Fruit fly (Drosophila melanogaster) whole organism, embryonic: ENCODE data around the gene Mettl5.

Experiments used
- Ada2b ChIP-seq: fragments of 200-800 bp; sonication (Bioruptor generic); IDR thresholded peaks from 2 replicates; pipeline ENCODE4 v1.3.6; 2022; ENCODE audit warnings: missing biosample characterization, missing genetic modification characterization
- Aef1 ChIP-seq: fragments of 200-800 bp; sonication (Bioruptor generic); IDR thresholded peaks from 3 replicates; pipeline ENCODE4 v1.3.6; 2022; ENCODE audit warnings: missing biosample characterization, missing genetic modification characterization
- Blimp-1 ChIP-seq: fragments of 200-800 bp; sonication (Bioruptor generic); optimal IDR thresholded peaks from 3 replicates; lab custom pipeline; 2018; ENCODE audit warnings: missing biosample characterization, missing genetic modification characterization, mild to moderate bottlenecking, moderate library complexity, missing genetic modification reagents
- CG10267 ChIP-seq: fragments of 200-800 bp; sonication (Bioruptor generic); optimal IDR thresholded peaks from 2 replicates; lab custom pipeline; 2018; ENCODE audit warnings: missing biosample characterization, mild to moderate bottlenecking, missing genetic modification characterization, moderate library complexity
- CG10654 ChIP-seq: fragments of 200-800 bp; sonication (Bioruptor generic); optimal IDR thresholded peaks from 2 replicates; lab custom pipeline; 2016; ENCODE audit warnings: missing biosample characterization, missing genetic modification characterization
- CG12155 ChIP-seq: fragments of 200-800 bp; sonication (Bioruptor generic); optimal IDR thresholded peaks from 3 replicates; lab custom pipeline; 2016; ENCODE audit warnings: missing biosample characterization, missing genetic modification characterization
- CG12769 ChIP-seq: fragments of 200-800 bp; sonication (Bioruptor generic); optimal IDR thresholded peaks from 2 replicates; lab custom pipeline; 2019; ENCODE audit warnings: missing biosample characterization, mild to moderate bottlenecking, missing genetic modification characterization, moderate library complexity
- CG14710 ChIP-seq: fragments of 200-800 bp; sonication (Bioruptor generic); optimal IDR thresholded peaks from 3 replicates; lab custom pipeline; 2019; ENCODE audit warnings: missing biosample characterization, mild to moderate bottlenecking, missing genetic modification characterization, moderate library complexity
- CG16863 ChIP-seq: fragments of 200-800 bp; sonication (Bioruptor generic); optimal IDR thresholded peaks from 3 replicates; lab custom pipeline; 2016; ENCODE audit warnings: missing biosample characterization, missing genetic modification characterization
- CG2120 ChIP-seq: fragments of 200-800 bp; sonication (Bioruptor generic); optimal IDR thresholded peaks from 3 replicates; lab custom pipeline; 2016; ENCODE audit warnings: missing biosample characterization, missing genetic modification characterization
- CG2202 ChIP-seq: fragments of 200-800 bp; sonication (Bioruptor generic); optimal IDR thresholded peaks from 2 replicates; lab custom pipeline; 2018; ENCODE audit warnings: missing biosample characterization, mild to moderate bottlenecking, missing genetic modification characterization
- CG3995 ChIP-seq: fragments of 200-800 bp; sonication (Bioruptor generic); optimal IDR thresholded peaks from 3 replicates; lab custom pipeline; 2016; ENCODE audit warnings: missing biosample characterization, missing genetic modification characterization
- CG6689 ChIP-seq: fragments of 200-800 bp; sonication (Bioruptor generic); IDR thresholded peaks from 2 replicates; pipeline ENCODE4 v1.3.6; 2022; ENCODE audit warnings: missing biosample characterization, missing genetic modification characterization
- CG6813 ChIP-seq: fragments of 200-800 bp; sonication (Bioruptor generic); optimal IDR thresholded peaks from 2 replicates; lab custom pipeline; 2017; ENCODE audit warnings: missing biosample characterization, missing genetic modification characterization, mild to moderate bottlenecking, moderate library complexity, missing genetic modification reagents
- CG7963 ChIP-seq: fragments of 200-800 bp; sonication (Bioruptor generic); IDR thresholded peaks from 3 replicates; pipeline ENCODE4 v1.3.6; 2022; ENCODE audit warnings: missing biosample characterization, missing genetic modification characterization; ENCODE audit not compliant: partially characterized antibody
- CG8388 ChIP-seq: fragments of 200-800 bp; sonication (Bioruptor generic); optimal IDR thresholded peaks from 2 replicates; lab custom pipeline; 2019; ENCODE audit warnings: missing biosample characterization, mild to moderate bottlenecking, missing genetic modification characterization, moderate library complexity
- CG9932 ChIP-seq: fragments of 200-800 bp; sonication (Bioruptor generic); IDR thresholded peaks from 2 replicates; pipeline ENCODE4 v1.3.6; 2022; ENCODE audit warnings: missing biosample characterization, missing genetic modification characterization
- CoRest ChIP-seq: fragments of 200-800 bp; sonication (Bioruptor generic); optimal IDR thresholded peaks from 3 replicates; lab custom pipeline; 2018; ENCODE audit warnings: missing biosample characterization, mild to moderate bottlenecking, missing genetic modification characterization, moderate library complexity
- D19A ChIP-seq: fragments of 200-800 bp; optimal IDR thresholded peaks from 3 replicates; lab custom pipeline; 2019; ENCODE audit warnings: missing biosample characterization, mild to moderate bottlenecking, missing genetic modification characterization, moderate library complexity
- Dll ChIP-seq: fragments of 200-800 bp; sonication (Bioruptor generic); IDR thresholded peaks from 4 replicates; pipeline ENCODE4 v1.3.6; 2022; ENCODE audit warnings: missing biosample characterization, missing genetic modification characterization; ENCODE audit not compliant: partially characterized antibody
- Dref ChIP-seq: fragments of 200-800 bp; sonication (Bioruptor generic); IDR thresholded peaks from 2 replicates; pipeline ENCODE4 v1.3.6; 2022; ENCODE audit warnings: missing biosample characterization, missing genetic modification characterization
- HLH4C ChIP-seq: fragments of 200-800 bp; sonication (Bioruptor generic); IDR thresholded peaks from 3 replicates; pipeline ENCODE4 v1.3.6; 2022; ENCODE audit warnings: missing biosample characterization, missing genetic modification characterization; ENCODE audit not compliant: partially characterized antibody
- HmgD ChIP-seq: fragments of 200-800 bp; sonication (Bioruptor generic); optimal IDR thresholded peaks from 3 replicates; lab custom pipeline; 2016; ENCODE audit warnings: missing biosample characterization, missing genetic modification characterization
- Hmx ChIP-seq: fragments of 200-800 bp; sonication (Bioruptor generic); optimal IDR thresholded peaks from 2 replicates; lab custom pipeline; 2016; ENCODE audit warnings: missing biosample characterization, missing genetic modification characterization
- Pdp1 ChIP-seq, 2 experiments: fragments of 200-800 bp; sonication (Bioruptor generic); optimal IDR thresholded peaks; 3 replicates each; lab custom pipeline; 2016; ENCODE audit warnings: missing biosample characterization in 2 of 2, missing genetic modification characterization in 2 of 2, mild to moderate bottlenecking in 1 of 2, moderate library complexity in 1 of 2
- Sox102F ChIP-seq: fragments of 200-800 bp; sonication (Bioruptor generic); optimal IDR thresholded peaks from 2 replicates; lab custom pipeline; 2018; ENCODE audit warnings: missing biosample characterization, mild to moderate bottlenecking, missing genetic modification characterization, moderate library complexity
- Trl ChIP-seq, 3 experiments: fragments of >200 bp in 2 of 3; fragments of 200-800 bp in 1 of 3; sonication (Bioruptor generic) in 1 of 3; optimal IDR thresholded peaks; 2 replicates in 1 of 3; 3 replicates in 2 of 3; lab custom pipeline; 2016 to 2017; ENCODE audit warnings: missing biosample characterization in 1 of 3, missing genetic modification characterization in 1 of 3
- abd-A ChIP-seq: fragments of 200-800 bp; sonication (Bioruptor generic); optimal IDR thresholded peaks from 3 replicates; lab custom pipeline; 2019; ENCODE audit warnings: missing biosample characterization, mild to moderate bottlenecking, missing genetic modification characterization, moderate library complexity
- amos ChIP-seq: fragments of 200-800 bp; sonication (Bioruptor generic); IDR thresholded peaks from 2 replicates; pipeline ENCODE4 v1.3.6; 2022; ENCODE audit warnings: missing biosample characterization, missing genetic modification characterization; ENCODE audit not compliant: partially characterized antibody
- ara ChIP-seq: fragments of 200-800 bp; sonication (Bioruptor generic); IDR thresholded peaks from 2 replicates; pipeline ENCODE4 v1.3.6; 2022; ENCODE audit warnings: missing biosample characterization, missing genetic modification characterization
- chinmo ChIP-seq: fragments of 200-800 bp; sonication (Bioruptor generic); IDR thresholded peaks from 4 replicates; pipeline ENCODE4 v1.3.6; 2022; ENCODE audit warnings: missing biosample characterization, missing genetic modification characterization; ENCODE audit not compliant: partially characterized antibody
- chm ChIP-seq: fragments of 200-800 bp; sonication (Bioruptor generic); IDR thresholded peaks from 2 replicates; pipeline ENCODE4 v1.3.6; 2022; ENCODE audit warnings: missing biosample characterization, missing genetic modification characterization
- crol ChIP-seq: fragments of 200-800 bp; sonication (Bioruptor generic); IDR thresholded peaks from 2 replicates; pipeline ENCODE4 v1.3.6; 2022; ENCODE audit warnings: missing biosample characterization, missing genetic modification characterization
- dpn ChIP-seq, 2 experiments: fragments of 200-800 bp; sonication (Bioruptor generic); optimal IDR thresholded peaks; 3 replicates each; lab custom pipeline; 2016; ENCODE audit warnings: missing biosample characterization in 2 of 2, missing genetic modification characterization in 2 of 2
- dysf ChIP-seq: fragments of 200-800 bp; sonication (Bioruptor generic); IDR thresholded peaks from 3 replicates; pipeline ENCODE4 v1.3.6; 2022; ENCODE audit warnings: missing biosample characterization, missing genetic modification characterization
- emc ChIP-seq: fragments of 200-800 bp; sonication (Bioruptor generic); optimal IDR thresholded peaks from 2 replicates; lab custom pipeline; 2016; ENCODE audit warnings: missing biosample characterization, missing genetic modification characterization
- eyg ChIP-seq: fragments of 200-800 bp; sonication (Bioruptor generic); optimal IDR thresholded peaks from 3 replicates; lab custom pipeline; 2016; ENCODE audit warnings: missing biosample characterization, missing genetic modification characterization
- ftz-f1 ChIP-seq: fragments of 200-800 bp; sonication (Bioruptor generic); optimal IDR thresholded peaks from 2 replicates; lab custom pipeline; 2016; ENCODE audit warnings: missing biosample characterization, missing genetic modification characterization
- knrl ChIP-seq: fragments of 200-800 bp; sonication (Bioruptor generic); IDR thresholded peaks from 3 replicates; pipeline ENCODE4 v1.3.6; 2022; ENCODE audit warnings: missing biosample characterization, missing genetic modification characterization; ENCODE audit not compliant: partially characterized antibody
- nerfin-1 ChIP-seq: fragments of 200-800 bp; sonication (Bioruptor generic); optimal IDR thresholded peaks from 3 replicates; lab custom pipeline; 2019; ENCODE audit warnings: missing biosample characterization, mild to moderate bottlenecking, missing genetic modification characterization, moderate library complexity
- org-1 ChIP-seq: fragments of 200-800 bp; sonication (Bioruptor generic); optimal IDR thresholded peaks from 2 replicates; lab custom pipeline; 2017; ENCODE audit warnings: missing biosample characterization, missing genetic modification characterization
- phol ChIP-seq: fragments of 200-800 bp; sonication (Bioruptor generic); optimal IDR thresholded peaks from 3 replicates; lab custom pipeline; 2018; ENCODE audit warnings: missing biosample characterization, mild to moderate bottlenecking, missing genetic modification characterization, moderate library complexity
- schlank ChIP-seq: fragments of 200-800 bp; sonication (Bioruptor generic); optimal IDR thresholded peaks from 2 replicates; lab custom pipeline; 2018; ENCODE audit warnings: missing biosample characterization, mild to moderate bottlenecking, missing genetic modification characterization
- scrt ChIP-seq: fragments of 200-800 bp; sonication (Bioruptor generic); optimal IDR thresholded peaks from 2 replicates; lab custom pipeline; 2018; ENCODE audit warnings: missing biosample characterization, mild to moderate bottlenecking, missing genetic modification characterization, moderate library complexity
- sd ChIP-seq: fragments of 200-800 bp; sonication (Bioruptor generic); optimal IDR thresholded peaks from 3 replicates; lab custom pipeline; 2018; ENCODE audit warnings: missing biosample characterization, mild to moderate bottlenecking, missing genetic modification characterization, moderate library complexity
- seq ChIP-seq: fragments of 200-800 bp; sonication (Bioruptor generic); IDR thresholded peaks from 2 replicates; pipeline ENCODE4 v1.3.6; 2022; ENCODE audit warnings: missing biosample characterization, missing genetic modification characterization
- slp2 ChIP-seq: fragments of 200-800 bp; sonication (Bioruptor generic); optimal IDR thresholded peaks from 2 replicates; lab custom pipeline; 2016; ENCODE audit warnings: missing biosample characterization, missing genetic modification characterization
- sna ChIP-seq: fragments of 200-800 bp; sonication (Bioruptor generic); IDR thresholded peaks from 2 replicates; pipeline ENCODE4 v1.3.6; 2022; ENCODE audit warnings: missing biosample characterization, missing genetic modification characterization; ENCODE audit not compliant: partially characterized antibody

The Mettl5 gene

dm6 chr3L:19230801-19231547 is 32.6 kb upstream of the Mettl5 start (continued):
- TF ChIP-seq phol (tag; lab: Kevin White, UChicago), result peak; percentile 25
- TF ChIP-seq CG10267 (tag; lab: Kevin White, UChicago), result peak; percentile 6
- TF ChIP-seq Aef1 (GFP tag; lab: Robert Waterston, UW), result no peak
- TF ChIP-seq HLH4C (GFP tag; lab: Robert Waterston, UW), result 0 out of 3 replicates have a peak, but pooled peaks have one; percentile 19
- peak; percentile 10 for TF ChIP-seq org-1 (GFP tag; lab: Kevin White, UChicago)
- no peak for TF ChIP-seq CG2202 (tag; lab: Kevin White, UChicago)
- TF ChIP-seq CG9932 (GFP tag; lab: Robert Waterston, UW), result 0 out of 2 replicates have a peak, but pooled peaks have one; percentile 15
- TF ChIP-seq Blimp-1 (GFP tag; lab: Kevin White, UChicago), result peak; percentile 37
- no peak for TF ChIP-seq amos (GFP tag; lab: Robert Waterston, UW)
- TF ChIP-seq CG8388 (GFP tag; lab: Kevin White, UChicago), result peak; percentile 14
- peak; percentile 60 for TF ChIP-seq CG2120 (GFP tag; lab: Kevin White, UChicago)
- TF ChIP-seq nerfin-1 (tag; lab: Kevin White, UChicago), result peak; percentile 99
- peak; percentile 51 for TF ChIP-seq sd (tag; lab: Kevin White, UChicago)
- no peak for TF ChIP-seq schlank (tag; lab: Kevin White, UChicago)
- peak; percentile 35; the same call in 1 of the 2 replicates for TF ChIP-seq seq (GFP tag; lab: Robert Waterston, UW)
- TF ChIP-seq dpn (GFP tag; optimal IDR thresholded peaks at IDR 0.05; lab: Kevin White, UChicago), result no peak
- peak in 1 of 2 experiments; percentile 20 for TF ChIP-seq Pdp1 (GFP tag; optimal IDR thresholded peaks at IDR 0.05; lab: Kevin White, UChicago)
- TF ChIP-seq eyg (GFP tag; lab: Kevin White, UChicago), result no peak
- TF ChIP-seq Sox102F, result peak; percentile 55
- no peak for TF ChIP-seq sna (GFP tag; lab: Robert Waterston, UW)
- TF ChIP-seq CG10654 (GFP tag; lab: Kevin White, UChicago), result no peak
- TF ChIP-seq CG16863, result no peak
- TF ChIP-seq D19A (tag; lab: Kevin White, UChicago), result peak; percentile 18
- no peak for TF ChIP-seq Dll (GFP tag; lab: Robert Waterston, UW)
- no peak for TF ChIP-seq HmgD (GFP tag; lab: Kevin White, UChicago)
- no peak for TF ChIP-seq CG12155 (GFP tag; lab: Kevin White, UChicago)
- TF ChIP-seq Hmx (GFP tag; lab: Kevin White, UChicago), result no peak
- TF ChIP-seq CG14710, result peak; percentile 6
- no peak for TF ChIP-seq CG7963
- peak; percentile 16 for TF ChIP-seq CG12769
- 0 out of 4 replicates have a peak, but pooled peaks have one; percentile 10 for TF ChIP-seq chinmo
- 0 out of 3 replicates have a peak, but pooled peaks have one; percentile 31 for TF ChIP-seq dysf
- TF ChIP-seq Trl (optimal IDR thresholded peaks at IDR 0.05; lab: Kevin White, UChicago), result peak; percentile 46 to 54
- no peak for TF ChIP-seq Trl (GFP tag; optimal IDR thresholded peaks at IDR 0.05; lab: Kevin White, UChicago)

dm6 chr3L:19231608-19232007 is 32.0 kb upstream of the Mettl5 start:
- TF ChIP-seq scrt (GFP tag; lab: Kevin White, UChicago) (no peak), CoRest (tag; lab: Kevin White, UChicago) (no peak), slp2 (no peak), CG3995 (GFP tag; lab: Kevin White, UChicago) (no peak), CG6689 (GFP tag; lab: Robert Waterston, UW) (no peak), crol (GFP tag; lab: Robert Waterston, UW) (peak; percentile 58), Sox102F (no peak), Dref (GFP tag; lab: Robert Waterston, UW) (no peak), phol (tag; lab: Kevin White, UChicago) (no peak), knrl (GFP tag; lab: Robert Waterston, UW) (no peak), emc (GFP tag; lab: Kevin White, UChicago) (no peak), chm (0 out of 2 replicates have a peak, but pooled peaks have one; percentile 17), Ada2b (GFP tag; lab: Robert Waterston, UW) (no peak), ftz-f1 (GFP tag; lab: Kevin White, UChicago) (no peak), ara (GFP tag; lab: Robert Waterston, UW) (no peak), abd-A (peak; percentile 86), CG6813 (GFP tag; lab: Kevin White, UChicago) (no peak)
